Worm (Caenorhabditis elegans): ENCODE data around the gene idpb-4.

Gene idpb-4

DNA sequence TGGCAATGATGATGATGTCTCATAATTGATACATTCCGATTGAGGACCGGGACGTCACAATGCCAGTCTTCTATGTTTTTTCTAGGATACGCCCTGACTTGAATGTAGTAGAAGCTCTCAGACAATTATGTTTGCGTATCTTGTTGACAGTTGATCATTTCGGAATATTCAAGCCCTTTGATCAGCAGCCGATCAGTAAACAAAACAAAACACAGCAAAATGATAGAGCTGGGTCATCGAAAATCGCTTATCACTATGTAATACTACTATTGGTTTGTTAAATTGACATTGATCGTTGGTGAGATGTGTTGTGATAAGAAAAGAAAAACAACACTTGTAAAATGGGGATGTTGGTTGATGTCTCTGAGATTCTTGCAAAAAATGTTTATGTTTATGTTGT is 888 bp upstream of the idpb-4 start:
- no peak for TF ChIP-seq unc-62 (GFP tag; optimal IDR thresholded peaks at IDR 0.05)

DNA sequence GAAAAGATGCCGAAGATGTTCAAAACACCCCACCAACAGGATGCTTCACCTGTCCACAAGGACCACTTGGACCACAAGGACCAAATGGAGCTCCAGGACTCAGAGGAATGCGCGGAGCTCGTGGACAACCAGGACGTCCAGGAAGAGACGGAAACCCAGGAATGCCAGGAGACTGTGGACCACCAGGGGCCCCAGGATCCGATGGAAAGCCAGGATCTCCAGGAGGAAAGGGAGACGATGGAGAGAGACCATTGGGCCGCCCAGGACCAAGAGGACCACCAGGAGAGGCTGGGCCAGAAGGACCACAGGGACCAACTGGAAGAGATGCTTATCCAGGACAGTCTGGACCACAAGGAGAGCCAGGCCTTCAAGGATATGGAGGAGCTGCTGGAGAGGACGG is 3.7 kb downstream of the idpb-4 start:
- TF ChIP-seq unc-62 (GFP tag; optimal IDR thresholded peaks at IDR 0.05) = no peak

DNA sequence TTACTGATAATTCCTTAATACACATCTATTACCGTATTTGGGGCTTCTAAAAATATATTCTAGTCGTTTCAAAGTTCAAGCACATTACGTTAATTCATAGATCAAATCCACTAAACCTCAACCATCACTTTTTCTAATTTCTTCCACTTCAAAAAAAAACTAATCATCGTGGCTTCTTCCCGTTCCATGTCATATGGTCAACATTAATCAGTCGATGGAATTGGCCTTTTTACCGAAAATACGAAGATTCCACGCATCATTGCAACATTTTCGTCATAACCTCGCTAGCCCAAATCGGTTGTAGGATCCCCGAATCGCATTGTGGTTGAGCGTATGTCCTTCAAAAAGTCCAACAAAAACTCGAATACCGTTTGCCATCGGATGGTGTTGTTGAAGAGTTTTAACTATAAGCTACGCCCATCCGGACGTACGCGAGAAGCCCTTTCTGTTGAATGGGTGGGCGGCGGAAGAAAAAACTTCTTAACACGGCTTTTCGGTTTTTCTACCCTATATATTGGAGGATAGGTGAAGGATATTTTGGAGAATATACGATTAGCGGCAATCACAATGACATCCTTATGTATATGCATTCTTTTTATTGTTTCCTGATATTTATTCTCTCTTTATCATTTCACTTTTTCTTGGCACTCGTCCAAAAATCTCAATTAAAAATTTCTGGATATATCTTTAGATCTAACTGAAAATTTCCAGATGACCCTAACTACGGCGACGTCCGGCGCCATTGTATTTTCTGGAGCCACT is 4.8 kb downstream of the idpb-4 start, which contains the start of gene rol-6:
TSS of gene rol-6 (plus strand) at position 712 of the 762 bp plus-strand sequence.
- no peak for TF ChIP-seq unc-62 (GFP tag; optimal IDR thresholded peaks at IDR 0.05)

DNA sequence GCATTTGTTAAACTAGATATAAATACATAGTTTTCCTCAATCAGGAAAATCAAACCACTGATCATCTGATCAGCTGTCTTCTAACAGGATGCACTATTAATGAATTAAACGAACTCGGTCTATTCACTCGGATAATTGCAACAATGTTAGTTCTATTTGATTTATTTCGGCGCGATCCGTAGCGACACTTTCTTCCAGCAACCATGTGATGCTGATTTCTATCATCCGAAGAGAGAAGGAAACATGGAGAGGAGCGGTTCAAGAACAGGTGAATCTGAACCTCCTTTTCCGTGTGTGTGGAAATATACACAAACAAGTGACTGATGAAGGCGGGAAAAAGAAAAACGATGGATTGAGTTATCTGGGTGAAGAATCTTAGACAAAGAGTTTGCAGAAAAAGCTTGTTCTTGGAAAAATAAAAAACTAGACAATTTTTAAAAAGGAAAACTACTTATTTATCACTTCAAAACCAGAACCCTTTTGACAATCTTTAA is 5.6 kb downstream of the idpb-4 start:
- no peak for TF ChIP-seq unc-62 (GFP tag; optimal IDR thresholded peaks at IDR 0.05)

DNA sequence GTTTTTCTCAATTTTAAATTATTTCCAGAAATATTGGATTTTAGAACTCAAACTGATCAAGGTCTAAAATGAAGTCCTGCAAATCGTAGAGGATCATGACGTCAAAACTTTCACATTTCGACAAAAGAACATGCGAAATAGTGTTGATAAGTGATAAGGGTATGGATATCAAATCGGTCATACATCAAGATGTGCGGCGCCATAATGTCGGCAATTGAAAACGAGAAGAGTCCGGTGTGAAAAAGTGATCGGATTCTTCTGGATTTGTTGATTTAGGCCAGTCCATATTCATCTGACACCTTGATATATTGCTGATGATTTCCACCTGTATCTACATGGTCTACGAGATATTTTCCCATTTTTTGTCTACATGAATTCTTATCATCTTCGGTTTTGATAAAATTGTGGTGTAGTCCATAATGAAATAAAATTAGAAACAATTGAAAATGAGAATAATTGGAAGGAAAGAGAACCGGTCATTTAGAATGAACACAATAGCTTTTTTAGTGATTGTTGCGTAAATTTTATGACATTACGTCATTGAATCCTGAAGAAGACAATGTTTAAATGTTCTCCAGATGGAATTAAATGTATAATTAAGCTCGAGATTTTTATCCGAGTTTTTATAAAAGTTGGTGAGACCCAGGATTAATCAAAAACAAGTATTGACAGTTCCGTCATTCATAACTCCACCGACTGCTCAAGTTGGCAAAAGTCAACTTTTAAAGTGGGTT is 6.2 kb downstream of the idpb-4 start:
- TF ChIP-seq unc-62 (GFP tag; optimal IDR thresholded peaks at IDR 0.05) = no peak

DNA sequence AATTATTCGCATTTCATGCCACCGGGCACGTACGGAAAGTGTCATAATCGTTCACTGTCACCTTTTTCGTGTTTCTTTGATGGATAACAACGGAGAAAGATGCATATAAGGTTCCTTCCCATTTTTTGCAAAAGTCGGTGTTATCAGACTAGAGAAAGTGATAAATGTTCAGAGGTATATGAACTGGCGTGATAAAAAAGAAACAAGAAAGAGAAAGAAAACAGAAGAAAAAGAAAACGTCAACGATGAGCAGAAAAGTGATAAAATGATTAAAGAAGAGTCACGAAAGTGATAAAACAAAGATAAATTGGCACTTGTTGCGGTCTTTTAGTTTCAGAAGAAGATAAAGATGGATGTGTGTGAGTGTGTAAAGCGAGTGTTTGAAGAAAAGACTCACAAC is 7.1 kb downstream of the idpb-4 start:
- TF ChIP-seq unc-62 (GFP tag; optimal IDR thresholded peaks at IDR 0.05) = no peak

DNA sequence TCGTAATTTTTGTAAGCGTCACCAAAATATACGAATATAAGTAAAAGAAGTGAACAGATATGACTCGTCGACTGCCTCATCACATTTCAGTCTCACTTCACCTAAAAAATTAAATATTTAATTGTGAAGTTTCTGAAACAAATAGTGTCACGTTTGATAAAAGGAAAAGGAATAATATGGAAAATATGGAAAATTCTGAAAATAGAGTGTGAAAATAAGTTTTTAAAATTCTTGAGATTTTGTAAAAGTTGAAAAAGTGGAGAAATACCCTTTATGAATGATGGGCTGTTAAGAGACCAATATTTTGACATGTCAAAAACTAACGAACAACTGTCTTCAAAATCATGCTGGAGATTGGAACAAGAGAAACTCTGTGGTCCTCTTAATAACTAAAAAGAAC is 10.7 kb downstream of the idpb-4 start, which contains the start of gene T01B7.9:
TSS of gene T01B7.9 (minus strand) at position 101 of the 400 bp plus-strand sequence.
- no peak for TF ChIP-seq unc-62 (GFP tag; optimal IDR thresholded peaks at IDR 0.05)

DNA sequence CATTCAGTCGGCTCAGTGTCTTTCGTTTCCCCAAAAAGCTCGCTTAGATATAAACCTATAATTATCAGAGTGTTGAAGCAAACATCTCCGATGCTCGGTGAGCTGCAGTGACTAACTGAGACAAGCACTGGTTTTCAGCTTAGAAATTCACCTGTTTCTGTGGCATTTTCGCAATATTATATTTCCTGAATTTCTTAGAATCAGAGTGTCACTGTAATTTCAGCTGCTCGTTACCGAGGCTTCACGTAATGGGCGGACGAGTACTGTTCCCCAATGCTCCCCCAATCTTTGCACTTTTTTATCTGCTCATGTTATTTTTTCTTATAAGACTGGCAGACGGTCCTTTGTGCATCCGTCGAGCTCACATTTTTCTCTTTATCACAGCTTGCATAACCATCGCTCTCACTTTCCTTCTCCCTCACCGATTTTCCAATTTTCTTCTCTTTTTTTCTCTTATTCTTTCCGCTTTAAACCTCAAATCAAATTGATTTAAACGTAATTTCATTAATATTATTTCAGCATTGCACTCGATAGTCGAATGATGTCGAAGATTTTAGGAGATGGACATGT is 15.3 kb downstream of the idpb-4 start, which contains the start of gene trcs-2:
TSS of gene trcs-2 (plus strand) at position 520 of the 570 bp plus-strand sequence.
- no peak for TF ChIP-seq unc-62 (GFP tag; optimal IDR thresholded peaks at IDR 0.05)

DNA sequence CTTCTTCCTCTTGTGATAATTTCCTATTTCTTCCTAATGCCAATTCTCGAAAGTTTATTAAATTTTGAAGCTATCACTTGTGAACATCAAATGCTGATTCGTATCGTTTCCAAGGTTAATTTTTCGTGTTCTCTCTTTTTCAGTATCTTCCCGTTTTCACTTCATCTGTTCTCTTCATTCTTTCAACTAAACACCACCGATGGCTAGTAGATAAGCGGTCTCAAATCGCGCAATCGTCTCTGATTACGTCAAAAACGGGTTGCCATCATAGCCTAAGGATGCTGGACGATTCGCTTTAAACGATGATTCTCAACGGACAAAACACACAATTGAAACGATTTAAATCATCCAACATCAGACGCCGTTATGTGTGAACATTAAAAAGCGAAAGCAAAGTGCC is 19.8 kb downstream of the idpb-4 start:
- TF ChIP-seq unc-62 (GFP tag; optimal IDR thresholded peaks at IDR 0.05) = no peak

DNA sequence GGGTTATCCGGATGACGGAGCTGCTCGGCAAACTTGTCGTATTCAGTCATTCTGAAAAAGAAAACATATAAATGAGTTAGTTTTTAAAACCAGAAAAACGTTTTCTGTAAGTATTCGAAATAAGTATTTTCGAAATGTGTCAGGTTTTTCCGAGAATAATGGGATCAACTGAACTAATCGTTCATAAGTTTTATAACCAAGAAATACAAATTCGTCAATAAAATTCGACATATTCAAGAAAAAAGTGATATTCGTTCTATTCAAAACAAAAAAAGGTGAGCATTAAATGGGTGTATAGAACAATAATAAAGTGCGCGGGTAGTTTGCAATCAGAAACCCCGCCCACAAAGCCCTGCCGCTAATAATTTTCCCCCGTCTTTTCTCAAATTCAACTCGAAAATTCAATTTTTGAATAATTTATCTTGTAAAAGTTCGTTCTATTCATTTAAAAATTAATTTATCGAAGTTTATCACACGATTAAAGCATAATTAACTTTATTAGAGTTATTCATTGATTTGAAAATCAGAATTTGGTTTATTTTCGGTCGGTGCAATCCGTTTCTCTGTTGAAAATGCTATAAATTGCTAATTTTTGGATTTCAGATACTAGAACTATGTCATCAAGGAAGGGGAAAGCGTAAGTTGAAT is 21.0 kb downstream of the idpb-4 start, which contains the start of the genes cyn-11 and T01B7.5:
TSS of gene cyn-11 (minus strand) at position 51 of the 648 bp plus-strand sequence.
TSS of gene T01B7.5 (plus strand) at position 598 of the 648 bp plus-strand sequence.
- no peak for TF ChIP-seq unc-62 (GFP tag; optimal IDR thresholded peaks at IDR 0.05)

DNA sequence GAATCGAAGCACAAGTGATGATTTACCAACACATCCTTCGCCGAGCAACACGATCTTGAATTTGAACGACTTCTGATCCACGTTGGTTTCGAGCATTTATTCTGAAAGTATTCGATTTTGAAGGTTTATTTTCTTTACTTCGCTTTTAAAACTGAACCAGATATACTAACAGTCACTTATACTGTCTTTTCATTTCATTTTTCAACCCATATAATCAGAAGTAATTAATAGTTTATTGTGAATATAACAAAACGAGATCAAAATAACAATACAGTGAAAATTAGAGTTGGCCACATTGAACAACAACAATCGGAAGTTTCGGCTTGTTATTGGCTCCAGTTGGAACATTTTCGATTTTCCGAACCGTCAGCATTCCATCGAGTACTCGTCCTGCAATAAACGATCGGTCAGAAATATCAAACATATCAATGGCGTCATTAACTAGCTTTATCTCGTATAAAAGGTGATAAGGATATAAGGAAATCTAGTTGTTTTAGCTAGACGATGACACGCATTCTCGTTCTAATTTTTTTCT is 22.4 kb downstream of the idpb-4 start, which contains the start of the genes rab-21 and T01B7.13:
TSS of gene rab-21 (minus strand) at position 101 of the 535 bp plus-strand sequence.
TSS of gene T01B7.13 (plus strand) at position 485 of the 535 bp plus-strand sequence.
- TF ChIP-seq unc-62 (GFP tag; optimal IDR thresholded peaks at IDR 0.05) = no peak

DNA sequence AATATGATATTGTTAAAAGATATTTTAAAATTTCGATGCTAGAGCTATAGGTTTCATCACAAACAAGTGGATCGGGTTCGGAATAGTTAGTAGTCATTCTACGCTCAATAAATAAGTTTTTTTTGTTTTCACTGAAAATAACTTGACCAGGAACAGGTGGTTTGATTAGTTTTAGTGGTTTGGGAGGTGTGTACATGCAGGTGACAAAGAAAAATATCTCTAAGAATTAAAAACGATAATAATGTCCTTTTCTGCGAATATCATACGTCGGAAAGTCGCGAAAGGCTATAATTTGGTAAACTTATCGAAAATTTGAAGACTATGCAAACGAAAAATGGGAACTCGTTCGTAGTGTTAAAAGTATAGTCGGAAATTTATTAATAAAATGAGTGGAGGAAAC is 27.0 kb downstream of the idpb-4 start, which contains the start of gene srg-15:
TSS of gene srg-15 (minus strand) at position 101 of the 400 bp plus-strand sequence.
- no peak for TF ChIP-seq unc-62 (GFP tag; optimal IDR thresholded peaks at IDR 0.05)

DNA sequence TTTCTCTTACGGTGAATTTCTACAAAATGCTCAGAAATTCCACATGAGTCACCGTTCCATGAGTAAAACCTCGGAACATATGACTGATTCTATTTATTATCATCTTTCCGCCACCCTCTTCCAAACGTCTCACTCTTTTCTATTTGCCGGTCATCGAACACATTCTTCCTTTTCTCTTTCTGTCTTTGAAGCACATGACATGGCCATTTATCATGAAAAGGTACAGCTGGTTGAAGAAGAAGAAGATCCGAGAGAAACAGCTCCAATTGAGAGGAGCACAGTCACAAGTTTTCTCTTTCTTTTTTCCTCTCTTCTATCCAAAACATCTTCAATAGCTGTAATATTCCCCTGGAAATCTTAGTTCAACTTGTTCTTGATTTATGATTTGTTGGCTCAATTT is 30.3 kb downstream of the idpb-4 start, which contains the start of gene cup-16:
TSS of gene cup-16 (plus strand) at position 132 of the 400 bp plus-strand sequence.
- TF ChIP-seq unc-62 (GFP tag; optimal IDR thresholded peaks at IDR 0.05) = no peak

DNA sequence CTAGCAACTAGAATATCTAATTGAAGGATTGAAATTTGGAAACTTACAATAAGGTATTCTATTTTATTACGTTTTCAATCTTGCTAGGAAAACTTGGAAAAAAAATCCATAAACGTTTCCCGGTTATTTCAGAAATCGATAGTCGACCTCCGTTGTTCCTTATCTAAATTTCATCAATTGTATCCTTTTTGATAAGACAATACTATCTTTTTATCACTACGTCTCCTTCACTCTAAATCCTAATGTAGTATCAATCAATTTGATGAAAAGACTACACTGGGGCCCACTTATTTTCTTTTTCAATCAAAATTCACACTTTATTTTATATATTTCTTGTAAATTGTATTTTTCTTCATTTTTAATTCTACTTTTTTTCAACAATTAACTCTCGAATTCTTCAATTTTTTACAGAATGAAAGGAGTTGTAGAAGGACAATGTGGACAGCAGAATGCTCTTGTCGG is 32.9 kb downstream of the idpb-4 start, which contains the start of gene prx-5:
TSS of gene prx-5 (plus strand) at position 412 of the 462 bp plus-strand sequence.
- TF ChIP-seq unc-62 (GFP tag; optimal IDR thresholded peaks at IDR 0.05) = no peak

DNA sequence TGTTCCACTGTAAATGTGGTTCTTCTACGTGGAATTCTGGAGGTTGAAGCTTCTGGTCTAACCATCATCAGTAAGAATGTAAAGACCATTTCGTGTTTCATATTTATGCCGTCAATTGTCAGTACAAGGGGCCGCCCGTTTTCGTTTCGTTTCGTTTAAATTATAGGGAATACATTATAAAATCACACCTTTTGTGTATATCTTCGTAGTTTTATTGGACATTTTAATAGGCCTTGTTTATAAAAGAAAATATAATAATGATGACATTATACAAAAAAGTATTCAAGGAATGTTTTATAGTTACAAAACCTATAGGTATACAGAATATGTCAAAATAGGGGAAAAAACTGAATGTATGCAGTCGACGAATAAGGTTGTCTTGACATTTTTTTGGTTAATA is 33.6 kb downstream of the idpb-4 start, which contains the start of gene ceh-7:
TSS of gene ceh-7 (minus strand) at position 101 of the 400 bp plus-strand sequence.
- TF ChIP-seq unc-62 (GFP tag; optimal IDR thresholded peaks at IDR 0.05) = no peak

Measured in whole organism, dauer.